Worm (Caenorhabditis elegans): ENCODE data around the gene T01B11.1.

Gene T01B11.1

DNA sequence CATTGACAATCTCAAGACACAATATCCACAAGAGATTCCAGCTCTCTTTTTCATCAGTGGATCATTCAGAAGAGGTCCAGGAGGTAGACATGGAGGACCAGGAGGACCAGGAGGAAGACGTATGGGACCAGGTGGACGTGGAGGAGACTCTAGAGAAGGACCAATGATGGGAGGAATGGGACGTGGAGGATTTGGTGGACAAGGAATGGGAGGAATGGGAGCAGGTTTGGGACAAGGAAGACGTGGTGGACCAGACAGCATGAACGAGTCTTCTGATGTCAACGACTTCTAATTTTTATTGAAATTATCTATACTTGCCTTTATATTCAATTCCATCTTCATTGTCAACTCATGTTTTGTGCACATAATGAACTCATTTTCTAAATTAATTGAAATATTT lies 41.0 kb downstream of the T01B11.1 start:
- no peak for TF ChIP-seq sea-1 (GFP tag; conservative IDR thresholded peaks at IDR 0.05)
- no peak for TF ChIP-seq hmg-4 (GFP tag; optimal IDR thresholded peaks at IDR 0.05)
- no peak for TF ChIP-seq hnd-1 (tag; optimal IDR thresholded peaks at IDR 0.05)
- TF ChIP-seq tbx-37 (GFP tag; conservative IDR thresholded peaks at IDR 0.05): no peak
- no peak for TF ChIP-seq F13C5.2 (tag; optimal IDR thresholded peaks at IDR 0.05)
- no peak for TF ChIP-seq pes-1 (GFP tag; IDR thresholded peaks at IDR 0.05)
- no peak for TF ChIP-seq ceh-13 (GFP tag; optimal IDR thresholded peaks at IDR 0.05)
- no peak for TF ChIP-seq ama-1 (optimal IDR thresholded peaks at IDR 0.05)
- no peak for TF ChIP-seq B0310.2 (tag; optimal IDR thresholded peaks at IDR 0.05)
- no peak for TF ChIP-seq hmbx-1 (tag; optimal IDR thresholded peaks at IDR 0.05)
- no peak for TF ChIP-seq aly-1 (tag; optimal IDR thresholded peaks at IDR 0.05)
- TF ChIP-seq ceh-36 (tag; optimal IDR thresholded peaks at IDR 0.05): no peak
- no peak for TF ChIP-seq ets-7 (tag; optimal IDR thresholded peaks at IDR 0.05)

DNA sequence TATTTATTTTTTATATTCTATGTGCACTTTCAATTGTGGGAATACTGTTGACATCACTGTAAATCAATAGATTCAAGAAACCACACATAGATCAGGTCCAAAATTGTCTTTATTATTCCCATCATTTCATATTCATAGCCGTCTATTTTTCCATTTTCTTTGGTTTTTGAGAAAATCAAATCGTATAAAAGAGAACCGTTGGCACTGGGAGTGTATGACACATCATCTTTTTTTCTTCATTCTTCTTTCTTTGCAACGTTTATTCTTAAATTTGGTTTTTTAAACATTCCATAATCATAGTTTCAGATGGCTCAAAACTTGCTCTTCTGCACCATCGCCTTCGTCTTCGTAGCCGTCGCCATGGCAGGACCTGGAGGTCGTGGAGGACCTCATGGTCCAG lies 42.9 kb downstream of the T01B11.1 start, which contains the start of gene srlf-2:
Gene srlf-2 (plus strand): TSS at position 301 of the 400 bp plus-strand sequence.
- TF ChIP-seq B0310.2 (tag; optimal IDR thresholded peaks at IDR 0.05) (no peak), tbx-11 (GFP tag; IDR thresholded peaks at IDR 0.05) (no peak), ceh-36 (tag; optimal IDR thresholded peaks at IDR 0.05) (no peak), tra-4 (tag; optimal IDR thresholded peaks at IDR 0.05) (no peak), pes-1 (GFP tag; IDR thresholded peaks at IDR 0.05) (no peak), scrt-1 (GFP tag; IDR thresholded peaks at IDR 0.05) (no peak), sea-1 (GFP tag; conservative IDR thresholded peaks at IDR 0.05) (no peak), F13C5.2 (tag; optimal IDR thresholded peaks at IDR 0.05) (no peak), ama-1 (optimal IDR thresholded peaks at IDR 0.05) (no peak), ceh-13 (GFP tag; optimal IDR thresholded peaks at IDR 0.05) (no peak), hnd-1 (tag; optimal IDR thresholded peaks at IDR 0.05) (no peak), tbx-37 (GFP tag; conservative IDR thresholded peaks at IDR 0.05) (no peak), flt-1 (GFP tag; IDR thresholded peaks at IDR 0.05) (no peak), aly-1 (tag; optimal IDR thresholded peaks at IDR 0.05) (no peak)

DNA sequence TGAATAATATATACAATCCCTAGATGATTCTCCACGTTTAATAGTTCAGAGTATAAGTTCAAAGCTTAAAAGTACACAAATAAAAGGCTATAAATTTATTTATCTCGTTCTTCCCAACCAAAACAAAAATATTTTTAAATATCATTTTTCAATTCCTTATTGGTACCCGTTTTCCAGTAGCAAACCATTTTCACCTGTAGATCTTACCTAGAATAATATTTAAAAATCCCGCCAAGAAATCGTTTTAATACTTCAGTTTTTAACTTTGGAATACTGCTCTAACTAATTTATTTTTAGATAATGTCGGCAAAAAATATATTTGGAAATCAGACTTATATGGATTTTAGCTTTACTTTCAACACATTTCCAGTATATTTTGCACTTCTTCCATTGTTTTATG lies 45.2 kb downstream of the T01B11.1 start, which contains the start of gene sru-7:
Gene sru-7 (plus strand): TSS at position 301 of the 400 bp plus-strand sequence.
- TF ChIP-seq tbx-37 (GFP tag; conservative IDR thresholded peaks at IDR 0.05): no peak
- TF ChIP-seq hmg-4 (GFP tag; optimal IDR thresholded peaks at IDR 0.05): no peak
- no peak for TF ChIP-seq pes-1 (GFP tag; IDR thresholded peaks at IDR 0.05)
- no peak for TF ChIP-seq F13C5.2 (tag; optimal IDR thresholded peaks at IDR 0.05)
- TF ChIP-seq scrt-1 (GFP tag; IDR thresholded peaks at IDR 0.05): no peak
- TF ChIP-seq aly-1 (tag; optimal IDR thresholded peaks at IDR 0.05): no peak
- no peak for TF ChIP-seq hmbx-1 (tag; optimal IDR thresholded peaks at IDR 0.05)
- TF ChIP-seq ceh-36 (tag; optimal IDR thresholded peaks at IDR 0.05): no peak
- no peak for TF ChIP-seq tra-4 (tag; optimal IDR thresholded peaks at IDR 0.05)
- TF ChIP-seq tbx-11 (GFP tag; IDR thresholded peaks at IDR 0.05): no peak
- TF ChIP-seq ama-1 (optimal IDR thresholded peaks at IDR 0.05): no peak

DNA sequence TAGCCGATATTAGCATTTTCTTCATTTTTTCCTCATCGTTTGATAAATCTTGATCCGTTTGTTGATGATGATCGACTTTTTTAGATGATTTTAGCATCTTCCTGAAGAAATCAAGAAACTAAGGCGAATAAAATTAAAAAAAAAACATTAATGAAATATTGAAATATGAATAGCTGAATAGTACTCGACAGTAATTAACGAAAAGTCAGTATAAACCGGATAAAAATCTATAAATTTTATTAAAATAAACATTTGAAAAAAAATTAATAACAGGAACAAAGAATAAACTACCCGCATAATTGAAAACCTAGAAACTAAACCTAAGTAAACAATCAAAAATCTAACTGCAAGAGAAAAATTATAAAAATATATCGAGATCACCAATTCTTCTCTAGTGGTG lies 49.3 kb downstream of the T01B11.1 start, which contains the start of gene C28C12.12:
Gene C28C12.12 (minus strand): TSS at position 101 of the 400 bp plus-strand sequence.
- no peak for TF ChIP-seq ceh-13 (GFP tag; optimal IDR thresholded peaks at IDR 0.05)
- TF ChIP-seq F13C5.2 (tag; optimal IDR thresholded peaks at IDR 0.05): no peak
- no peak for TF ChIP-seq ets-7 (tag; optimal IDR thresholded peaks at IDR 0.05)
- no peak for TF ChIP-seq flt-1 (GFP tag; IDR thresholded peaks at IDR 0.05)
- no peak for TF ChIP-seq aly-1 (tag; optimal IDR thresholded peaks at IDR 0.05)
